Fruit fly (Drosophila melanogaster) whole organism, embryonic: ENCODE data around the gene CG34248.

Experiments
- Abd-B ChIP-seq: fragments of 200-800 bp; sonication (Bioruptor generic); optimal IDR thresholded peaks from 2 replicates; lab custom pipeline; 2018; ENCODE audit warnings: missing biosample characterization, mild to moderate bottlenecking, missing genetic modification characterization, moderate library complexity
- Bteb2 ChIP-seq: fragments of 200-800 bp; sonication (Bioruptor generic); optimal IDR thresholded peaks from 2 replicates; lab custom pipeline; 2016; ENCODE audit warnings: missing biosample characterization, missing genetic modification characterization
- CG10654 ChIP-seq: fragments of 200-800 bp; sonication (Bioruptor generic); optimal IDR thresholded peaks from 2 replicates; lab custom pipeline; 2016; ENCODE audit warnings: missing biosample characterization, missing genetic modification characterization
- CG11456 ChIP-seq: fragments of 200-800 bp; sonication (Bioruptor generic); IDR thresholded peaks from 3 replicates; pipeline ENCODE4 v1.3.6; 2022; ENCODE audit warnings: missing biosample characterization, missing genetic modification characterization
- CG11696 ChIP-seq: fragments of 200-800 bp; sonication (Bioruptor generic); IDR thresholded peaks from 2 replicates; pipeline ENCODE4 v1.3.6; 2022; ENCODE audit warnings: missing biosample characterization, missing genetic modification characterization
- CG12236 ChIP-seq: fragments of 200-800 bp; sonication (Bioruptor generic); optimal IDR thresholded peaks from 2 replicates; lab custom pipeline; 2016; ENCODE audit warnings: missing biosample characterization, missing genetic modification characterization
- CG14014 ChIP-seq: fragments of 200-800 bp; sonication (Bioruptor generic); IDR thresholded peaks from 2 replicates; pipeline ENCODE4 v1.3.6; 2022; ENCODE audit warnings: missing biosample characterization, missing genetic modification characterization
- CG14050 ChIP-seq: fragments of 200-800 bp; sonication (Bioruptor generic); IDR thresholded peaks from 3 replicates; pipeline ENCODE4 v1.3.6; 2022; ENCODE audit warnings: missing biosample characterization, missing genetic modification characterization
- CG15479 ChIP-seq: fragments of 200-800 bp; sonication (Bioruptor generic); optimal IDR thresholded peaks from 3 replicates; lab custom pipeline; 2019; ENCODE audit warnings: missing biosample characterization, mild to moderate bottlenecking, missing genetic modification characterization, moderate library complexity
- CG17328 ChIP-seq: fragments of 200-800 bp; sonication (Bioruptor generic); IDR thresholded peaks from 2 replicates; pipeline ENCODE4 v1.3.6; 2022; ENCODE audit warnings: missing biosample characterization, missing genetic modification characterization
- CG2875 ChIP-seq: fragments of 200-800 bp; sonication (Bioruptor generic); optimal IDR thresholded peaks from 2 replicates; lab custom pipeline; 2017; ENCODE audit warnings: missing biosample characterization, mild to moderate bottlenecking, missing genetic modification characterization, missing genetic modification reagents
- CG31224 ChIP-seq: fragments of 200-800 bp; sonication (Bioruptor generic); IDR thresholded peaks from 2 replicates; pipeline ENCODE4 v1.3.6; 2022; ENCODE audit warnings: missing biosample characterization, missing genetic modification characterization
- CG32772 ChIP-seq: fragments of 200-800 bp; sonication (Bioruptor generic); IDR thresholded peaks from 2 replicates; pipeline ENCODE4 v1.3.6; 2022; ENCODE audit warnings: missing biosample characterization, missing genetic modification characterization
- CG4404 ChIP-seq: fragments of 200-800 bp; sonication (Bioruptor generic); IDR thresholded peaks from 2 replicates; pipeline ENCODE4 v1.3.6; 2022; ENCODE audit warnings: missing biosample characterization, missing genetic modification characterization
- CG7928 ChIP-seq: fragments of 200-800 bp; sonication (Bioruptor generic); optimal IDR thresholded peaks from 2 replicates; lab custom pipeline; 2017; ENCODE audit warnings: missing biosample characterization, mild to moderate bottlenecking, missing genetic modification characterization
- CG8290 ChIP-seq, 3 experiments: fragments of 200-800 bp; sonication (Bioruptor generic); optimal IDR thresholded peaks; 2 replicates each; lab custom pipeline; 2016 to 2019; ENCODE audit warnings: missing biosample characterization in 3 of 3, missing genetic modification characterization in 3 of 3, mild to moderate bottlenecking in 2 of 3, moderate library complexity in 1 of 3
- CG8478 ChIP-seq: fragments of >200 bp; optimal IDR thresholded peaks from 2 replicates; lab custom pipeline; 2018
- CrebB ChIP-seq: fragments of 200-800 bp; sonication (Bioruptor generic); optimal IDR thresholded peaks from 3 replicates; lab custom pipeline; 2018; ENCODE audit warnings: missing biosample characterization, mild to moderate bottlenecking, missing genetic modification characterization
- Dbx ChIP-seq: fragments of 200-800 bp; sonication (Bioruptor generic); IDR thresholded peaks from 3 replicates; pipeline ENCODE4 v1.3.6; 2022; ENCODE audit warnings: missing biosample characterization, missing genetic modification characterization
- Doc2 ChIP-seq: fragments of 200-800 bp; sonication (Bioruptor generic); IDR thresholded peaks from 2 replicates; pipeline ENCODE4 v1.3.6; 2022; ENCODE audit warnings: missing biosample characterization, missing genetic modification characterization
- Fer2 ChIP-seq: fragments of 200-800 bp; sonication (Bioruptor generic); optimal IDR thresholded peaks from 2 replicates; lab custom pipeline; 2018; ENCODE audit warnings: missing biosample characterization, mild to moderate bottlenecking, missing genetic modification characterization, moderate library complexity
- H15 ChIP-seq: fragments of 200-800 bp; sonication (Bioruptor generic); IDR thresholded peaks from 3 replicates; pipeline ENCODE4 v1.3.6; 2022; ENCODE audit warnings: missing biosample characterization, missing genetic modification characterization
- HLH54F ChIP-seq: fragments of 200-800 bp; sonication (Bioruptor generic); optimal IDR thresholded peaks from 3 replicates; lab custom pipeline; 2016; ENCODE audit warnings: missing biosample characterization, missing genetic modification characterization
- HLHmδ ChIP-seq: fragments of 200-800 bp; sonication (Bioruptor generic); optimal IDR thresholded peaks from 2 replicates; lab custom pipeline; 2018; ENCODE audit warnings: missing biosample characterization, mild to moderate bottlenecking, missing genetic modification characterization, moderate library complexity
- Optix ChIP-seq: fragments of 200-800 bp; sonication (Bioruptor generic); IDR thresholded peaks from 3 replicates; pipeline ENCODE4 v1.3.6; 2022; ENCODE audit warnings: missing biosample characterization, missing genetic modification characterization
- Sin3A ChIP-seq: fragments of >200 bp; optimal IDR thresholded peaks from 2 replicates; lab custom pipeline; 2018
- Six4 ChIP-seq: fragments of 200-800 bp; sonication (Bioruptor generic); optimal IDR thresholded peaks from 2 replicates; lab custom pipeline; 2016; ENCODE audit warnings: missing biosample characterization, missing genetic modification characterization
- Trl ChIP-seq, 3 experiments: fragments of >200 bp in 2 of 3; fragments of 200-800 bp in 1 of 3; sonication (Bioruptor generic) in 1 of 3; optimal IDR thresholded peaks; 2 replicates in 1 of 3; 3 replicates in 2 of 3; lab custom pipeline; 2016 to 2017; ENCODE audit warnings: missing biosample characterization in 1 of 3, missing genetic modification characterization in 1 of 3
- bab2 ChIP-seq: fragments of 200-800 bp; sonication (Bioruptor generic); optimal IDR thresholded peaks from 2 replicates; lab custom pipeline; 2016; ENCODE audit warnings: missing biosample characterization, missing genetic modification characterization
- bowl ChIP-seq: fragments of 200-800 bp; sonication (Bioruptor generic); IDR thresholded peaks from 2 replicates; pipeline ENCODE4 v1.3.6; 2022; ENCODE audit warnings: missing biosample characterization, missing genetic modification characterization
- cas ChIP-seq: fragments of 200-800 bp; sonication (Bioruptor generic); IDR thresholded peaks from 2 replicates; pipeline ENCODE4 v1.3.6; 2022; ENCODE audit warnings: missing biosample characterization, missing genetic modification characterization
- cg ChIP-seq: fragments of 200-800 bp; sonication (Bioruptor generic); optimal IDR thresholded peaks from 3 replicates; lab custom pipeline; 2019; ENCODE audit warnings: missing biosample characterization, mild to moderate bottlenecking, missing genetic modification characterization, moderate library complexity
- chinmo ChIP-seq: fragments of 200-800 bp; sonication (Bioruptor generic); IDR thresholded peaks from 4 replicates; pipeline ENCODE4 v1.3.6; 2022; ENCODE audit warnings: missing biosample characterization, missing genetic modification characterization; ENCODE audit not compliant: partially characterized antibody
- ci ChIP-seq: fragments of 200-800 bp; sonication (Bioruptor generic); IDR thresholded peaks from 3 replicates; pipeline ENCODE4 v1.3.6; 2022; ENCODE audit warnings: missing biosample characterization, missing genetic modification characterization
- crp ChIP-seq, 2 experiments: fragments of 200-800 bp; sonication (Bioruptor generic); optimal IDR thresholded peaks; 2 replicates in 1 of 2; 3 replicates in 1 of 2; lab custom pipeline; 2017; ENCODE audit warnings: missing biosample characterization in 2 of 2, missing genetic modification characterization in 2 of 2, mild to moderate bottlenecking in 1 of 2, moderate library complexity in 1 of 2
- dm ChIP-seq: fragments of 200-800 bp; sonication (Bioruptor generic); optimal IDR thresholded peaks from 3 replicates; lab custom pipeline; 2016; ENCODE audit warnings: missing biosample characterization, missing genetic modification characterization
- dpn ChIP-seq, 2 experiments: fragments of 200-800 bp; sonication (Bioruptor generic); optimal IDR thresholded peaks; 3 replicates each; lab custom pipeline; 2016; ENCODE audit warnings: missing biosample characterization in 2 of 2, missing genetic modification characterization in 2 of 2
- fru ChIP-seq: fragments of >200 bp; optimal IDR thresholded peaks from 2 replicates; lab custom pipeline; 2017
- gce ChIP-seq: fragments of 200-800 bp; sonication (Bioruptor generic); IDR thresholded peaks from 3 replicates; pipeline ENCODE4 v1.3.6; 2022; ENCODE audit warnings: missing biosample characterization, missing genetic modification characterization
- gsb-n ChIP-seq: fragments of 200-800 bp; sonication (Bioruptor generic); optimal IDR thresholded peaks from 3 replicates; lab custom pipeline; 2018; ENCODE audit warnings: missing biosample characterization, mild to moderate bottlenecking, missing genetic modification characterization
- jing ChIP-seq: fragments of 200-800 bp; sonication (Bioruptor generic); optimal IDR thresholded peaks from 2 replicates; lab custom pipeline; 2018; ENCODE audit warnings: missing biosample characterization, mild to moderate bottlenecking, missing genetic modification characterization
- ken ChIP-seq: fragments of 200-800 bp; sonication (Bioruptor generic); IDR thresholded peaks from 3 replicates; pipeline ENCODE4 v1.3.6; 2022; ENCODE audit warnings: missing biosample characterization, missing genetic modification characterization
- klu ChIP-seq: fragments of 200-800 bp; sonication (Bioruptor generic); IDR thresholded peaks from 2 replicates; pipeline ENCODE4 v1.3.6; 2022; ENCODE audit warnings: missing biosample characterization, missing genetic modification characterization
- nmo ChIP-seq: fragments of 200-800 bp; sonication (Bioruptor generic); optimal IDR thresholded peaks from 2 replicates; lab custom pipeline; 2018; ENCODE audit warnings: missing biosample characterization, mild to moderate bottlenecking, missing genetic modification characterization, moderate library complexity
- nom ChIP-seq: fragments of 200-800 bp; sonication (Bioruptor generic); optimal IDR thresholded peaks from 2 replicates; lab custom pipeline; 2017; ENCODE audit warnings: missing biosample characterization, missing genetic modification characterization, mild to moderate bottlenecking, moderate library complexity, missing genetic modification reagents
- phol ChIP-seq: fragments of 200-800 bp; sonication (Bioruptor generic); optimal IDR thresholded peaks from 3 replicates; lab custom pipeline; 2018; ENCODE audit warnings: missing biosample characterization, mild to moderate bottlenecking, missing genetic modification characterization, moderate library complexity
- sc ChIP-seq, 3 experiments: fragments of >200 bp in 2 of 3; fragments of 200-800 bp in 1 of 3; sonication (Bioruptor generic) in 1 of 3; optimal IDR thresholded peaks; 2 replicates in 2 of 3; 3 replicates in 1 of 3; lab custom pipeline; 2017; ENCODE audit warnings: mild to moderate bottlenecking in 1 of 3, missing biosample characterization in 1 of 3, missing genetic modification characterization in 1 of 3, missing genetic modification reagents in 1 of 3
- usp ChIP-seq: fragments of >200 bp; optimal IDR thresholded peaks from 2 replicates; lab custom pipeline; 2017; ENCODE audit warnings: missing biosample characterization, missing genetic modification characterization
- wdn ChIP-seq: fragments of 200-800 bp; sonication (Bioruptor generic); IDR thresholded peaks from 2 replicates; pipeline ENCODE4 v1.3.6; 2022; ENCODE audit warnings: missing biosample characterization, missing genetic modification characterization
- zen ChIP-seq: fragments of 200-800 bp; sonication (Bioruptor generic); optimal IDR thresholded peaks from 3 replicates; lab custom pipeline; 2018; ENCODE audit warnings: missing biosample characterization, mild to moderate bottlenecking, missing genetic modification characterization, moderate library complexity

Gene CG34248

dm6 chr3L:16289067-16289466, 18.4 kb upstream of the CG34248 start (continued):
- TF ChIP-seq CG11456 (GFP tag; lab: Robert Waterston, UW) (no peak), gce (GFP tag; lab: Robert Waterston, UW) (no peak), H15 (GFP tag; lab: Robert Waterston, UW) (peak; percentile 53; the same call in 1 of the 3 replicates), nom (GFP tag; lab: Kevin White, UChicago) (no peak), ken (GFP tag; lab: Robert Waterston, UW) (no peak), Six4 (GFP tag; lab: Kevin White, UChicago) (no peak), CG8478 (lab: Kevin White, UChicago) (no peak), cas (GFP tag; lab: Robert Waterston, UW) (no peak), CG14014 (GFP tag; lab: Robert Waterston, UW) (no peak), dm (GFP tag; lab: Kevin White, UChicago) (no peak), klu (GFP tag; lab: Robert Waterston, UW) (no peak), HLH54F (GFP tag; lab: Kevin White, UChicago) (no peak), CG17328 (GFP tag; lab: Robert Waterston, UW) (peak; percentile 44; the same call in 1 of the 2 replicates), CG10654 (GFP tag; lab: Kevin White, UChicago) (peak; percentile 2), Bteb2 (GFP tag; lab: Kevin White, UChicago) (no peak), crp (GFP tag; optimal IDR thresholded peaks at IDR 0.05; lab: Kevin White, UChicago) (no peak), CG2875 (GFP tag; lab: Kevin White, UChicago) (no peak), bowl (GFP tag; lab: Robert Waterston, UW) (no peak), CG12236 (GFP tag; lab: Kevin White, UChicago) (no peak), wdn (GFP tag; lab: Robert Waterston, UW) (no peak), Sin3A (no peak), Doc2 (GFP tag; lab: Robert Waterston, UW) (no peak), CG11696 (GFP tag; lab: Robert Waterston, UW) (peak; percentile 44; the same call in 1 of the 2 replicates), usp (GFP tag; lab: Kevin White, UChicago) (no peak)

- TF ChIP-seq CG31224 (GFP tag; lab: Robert Waterston, UW) (no peak), CG4404 (GFP tag; lab: Robert Waterston, UW) (no peak), sc (optimal IDR thresholded peaks at IDR 0.05; lab: Kevin White, UChicago) (no peak), sc (GFP tag; optimal IDR thresholded peaks at IDR 0.05; lab: Kevin White, UChicago) (no peak), Abd-B (GFP tag; lab: Kevin White, UChicago) (no peak), Dbx (no peak), CG15479 (GFP tag; lab: Kevin White, UChicago) (no peak), nmo (GFP tag; lab: Kevin White, UChicago) (no peak), Fer2 (tag; lab: Kevin White, UChicago) (no peak), Trl (optimal IDR thresholded peaks at IDR 0.05; lab: Kevin White, UChicago) (peak; percentile 8 to 42), Trl (GFP tag; optimal IDR thresholded peaks at IDR 0.05; lab: Kevin White, UChicago) (no peak), fru (lab: Kevin White, UChicago) (no peak), ci (no peak), CG7928 (GFP tag; lab: Kevin White, UChicago) (no peak), chinmo (GFP tag; lab: Robert Waterston, UW) (0 out of 4 replicates have a peak, but pooled peaks have one; percentile 18), bab2 (GFP tag; lab: Kevin White, UChicago) (no peak)
These were observed 17.6 kb upstream of the CG34248 start, which contains the start of gene CG13046 for dm6 chr3L:16288322-16288721. TSS of gene CG13046 (minus strand) at chr3L:16288422.

- TF ChIP-seq phol (tag; lab: Kevin White, UChicago): peak; percentile 28
- no peak for TF ChIP-seq jing
- TF ChIP-seq HLHmδ (GFP tag; lab: Kevin White, UChicago): no peak
- TF ChIP-seq gsb-n (tag; lab: Kevin White, UChicago): no peak
- no peak for TF ChIP-seq cg (GFP tag; lab: Kevin White, UChicago)
- no peak for TF ChIP-seq CrebB (tag; lab: Kevin White, UChicago)
- TF ChIP-seq dpn (GFP tag; optimal IDR thresholded peaks at IDR 0.05; lab: Kevin White, UChicago): peak in 1 of 2 experiments; percentile 1
- no peak for TF ChIP-seq Optix (GFP tag; lab: Robert Waterston, UW)
- 0 out of 2 replicates have a peak, but pooled peaks have one; percentile 8 for TF ChIP-seq CG32772
- no peak for TF ChIP-seq zen (tag; lab: Kevin White, UChicago)
- TF ChIP-seq CG8290 (GFP tag; optimal IDR thresholded peaks at IDR 0.05; lab: Kevin White, UChicago): no peak
- TF ChIP-seq CG8290 (tag; optimal IDR thresholded peaks at IDR 0.05; lab: Kevin White, UChicago): peak in 1 of 2 experiments; percentile 46
- 0 out of 3 replicates have a peak, but pooled peaks have one; percentile 17 for TF ChIP-seq CG14050 (GFP tag; lab: Robert Waterston, UW)
These were observed 15.6 kb upstream of the CG34248 start for dm6 chr3L:16286258-16286657.
